Fruit fly (Drosophila melanogaster): Measurements from ENCODE around the gene CG9389.

DNA sequence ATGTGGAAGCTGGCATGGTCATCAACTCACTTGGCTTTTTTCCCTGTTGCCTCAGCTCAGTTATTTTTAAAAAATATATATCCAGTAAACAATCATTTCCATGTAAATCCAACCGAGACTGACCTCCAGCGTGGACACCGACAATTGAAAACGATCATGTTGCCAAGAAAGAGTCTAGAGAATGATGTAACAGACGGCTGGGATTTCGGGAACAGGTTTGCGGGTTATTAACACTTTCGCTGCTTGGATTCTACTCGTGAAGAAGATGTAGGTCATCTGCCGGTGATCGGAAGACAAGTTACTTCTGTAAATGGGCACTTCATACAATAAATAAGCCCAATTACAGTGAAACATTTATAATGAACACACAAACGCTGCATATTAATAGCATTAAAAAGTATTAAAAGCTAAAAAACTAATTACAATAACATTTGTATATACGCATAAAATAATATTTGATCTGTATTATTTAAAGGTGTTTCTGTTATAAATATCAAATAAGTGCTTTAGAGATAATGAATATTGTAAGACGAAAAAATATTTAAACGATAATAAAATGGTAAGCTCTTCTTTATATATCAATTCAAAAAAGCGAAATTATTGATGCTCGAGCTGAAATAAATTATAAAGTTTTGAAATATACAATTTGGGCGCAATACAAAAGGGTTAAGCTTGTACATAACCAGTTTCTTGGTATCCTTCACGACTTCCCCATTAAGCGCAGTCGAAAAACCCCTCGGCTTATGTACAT lies 31.5 kb upstream of the CG9389 start:
- TF ChIP-seq Eip93F (GFP tag; optimal IDR thresholded peaks at IDR 0.05) (no peak), CG3032 (tag; optimal IDR thresholded peaks at IDR 0.05) (peak; percentile 45)
